Fruit fly (Drosophila melanogaster): Measurements from ENCODE around the gene Ge-1.
A peak's percentile ranks its signal among the peaks of the same experiment; 100 is the strongest.

The Ge-1 gene

DNA sequence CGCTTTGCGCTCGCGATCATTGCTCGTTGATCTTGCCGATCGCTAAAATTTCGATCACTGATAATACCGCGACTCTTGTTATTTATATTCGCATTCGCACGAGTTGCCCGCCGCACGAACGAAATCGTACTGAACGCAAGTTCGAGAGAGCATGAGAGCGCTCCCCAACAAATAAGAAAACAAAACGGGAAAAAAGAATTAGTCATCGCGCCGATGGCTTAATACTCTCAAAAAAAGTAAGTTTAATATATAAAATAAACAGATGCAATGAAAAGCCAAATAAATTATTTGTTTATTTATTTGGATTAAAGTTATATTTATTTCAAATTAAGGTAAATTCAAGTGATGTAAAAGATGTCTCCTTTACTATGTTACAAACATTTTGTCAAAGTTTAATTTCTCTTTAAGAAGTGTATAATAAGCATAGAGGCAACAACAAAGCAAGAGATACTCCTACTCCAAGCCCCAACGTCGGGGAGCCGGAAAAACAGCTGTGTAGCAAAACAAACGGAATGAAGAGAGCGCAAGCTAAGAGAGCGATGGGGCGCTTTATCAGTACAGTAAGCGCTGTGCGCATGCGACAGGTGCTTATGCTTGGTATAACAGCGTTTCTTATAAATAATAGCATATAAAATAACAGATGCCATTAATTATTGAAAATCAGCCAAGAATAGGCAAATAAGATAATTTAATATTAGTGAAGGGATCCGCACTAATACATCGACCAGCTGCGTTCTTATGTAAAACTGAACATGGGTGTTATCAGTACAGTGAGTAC lies 43.2 kb downstream of the Ge-1 start (continued):
- TF ChIP-seq Elba2 (GFP tag; optimal IDR thresholded peaks at IDR 0.05) (no peak), CG17359 (tag; optimal IDR thresholded peaks at IDR 0.05) (peak; percentile 55), Vsx1 (GFP tag; optimal IDR thresholded peaks at IDR 0.05) (no peak), pb (GFP tag; optimal IDR thresholded peaks at IDR 0.05) (no peak), Hey (tag; optimal IDR thresholded peaks at IDR 0.05) (no peak), Hsf (GFP tag; optimal IDR thresholded peaks at IDR 0.05) (peak; percentile 81), Jarid2 (GFP tag; optimal IDR thresholded peaks at IDR 0.05) (peak; percentile 87), CG17568 (GFP tag; optimal IDR thresholded peaks at IDR 0.05) (peak; percentile 72), CG13287 (GFP tag; IDR thresholded peaks at IDR 0.05; ENCODE audit: partially characterized antibody) (peak; percentile 26; the same call in 1 of the 2 replicates), CG14050 (GFP tag; IDR thresholded peaks at IDR 0.05) (peak; percentile 70), Camta (GFP tag; optimal IDR thresholded peaks at IDR 0.05) (peak; percentile 47), Poxn (GFP tag; IDR thresholded peaks at IDR 0.05) (peak; percentile 28; the same call in 1 of the 2 replicates), CG6854 (GFP tag; optimal IDR thresholded peaks at IDR 0.05) (peak; percentile 79), pnt (GFP tag; optimal IDR thresholded peaks at IDR 0.05) (peak; percentile 84), Hr39 (optimal IDR thresholded peaks at IDR 0.05) (no peak), mld (GFP tag; IDR thresholded peaks at IDR 0.05; ENCODE audit: partially characterized antibody) (no peak), CG31365 (tag; optimal IDR thresholded peaks at IDR 0.05) (no peak), Fer1 (GFP tag; optimal IDR thresholded peaks at IDR 0.05) (peak; percentile 42), CG5180 (GFP tag; optimal IDR thresholded peaks at IDR 0.05) (peak; percentile 53), kni (GFP tag; optimal IDR thresholded peaks at IDR 0.05) (no peak), CG8290 (GFP tag; optimal IDR thresholded peaks at IDR 0.05) (peak; percentile 35), CG8290 (tag; optimal IDR thresholded peaks at IDR 0.05) (peak; percentile 25 to 44), Dbx (GFP tag; IDR thresholded peaks at IDR 0.05) (no peak), eve (GFP tag; optimal IDR thresholded peaks at IDR 0.05) (peak in 1 of 2 experiments; percentile 85), Hr3 (GFP tag; optimal IDR thresholded peaks at IDR 0.05) (peak; percentile 79), Dll (GFP tag; IDR thresholded peaks at IDR 0.05; ENCODE audit: partially characterized antibody) (no peak), row (GFP tag; IDR thresholded peaks at IDR 0.05) (peak; percentile 94), exex (tag; optimal IDR thresholded peaks at IDR 0.05) (peak; percentile 38), Mrtf (GFP tag; IDR thresholded peaks at IDR 0.05) (peak; percentile 81), lov (optimal IDR thresholded peaks at IDR 0.05) (no peak), lov (GFP tag; IDR thresholded peaks at IDR 0.05) (no peak; the same call in 2 of the 3 replicates), CG9797 (GFP tag; optimal IDR thresholded peaks at IDR 0.05) (no peak), zfh1 (GFP tag; IDR thresholded peaks at IDR 0.05) (peak; percentile 68; the same call in 2 of the 3 replicates), dmrt99B (tag; optimal IDR thresholded peaks at IDR 0.05) (peak; percentile 91), CG2202 (tag; optimal IDR thresholded peaks at IDR 0.05) (peak; percentile 59), Tbp (GFP tag; optimal IDR thresholded peaks at IDR 0.05) (no peak), Oli (tag; optimal IDR thresholded peaks at IDR 0.05) (peak; percentile 82), CG34224 (GFP tag; IDR thresholded peaks at IDR 0.05; ENCODE audit: partially characterized antibody) (no peak), Abd-B (GFP tag; optimal IDR thresholded peaks at IDR 0.05) (peak; percentile 66), gcm2 (GFP tag; optimal IDR thresholded peaks at IDR 0.05) (peak; percentile 83), CG3407 (GFP tag; optimal IDR thresholded peaks at IDR 0.05) (peak; percentile 59), odd (GFP tag; optimal IDR thresholded peaks at IDR 0.05) (peak; percentile 47), ftz-f1 (GFP tag; optimal IDR thresholded peaks at IDR 0.05) (no peak), CG10209 (GFP tag; optimal IDR thresholded peaks at IDR 0.05) (peak; percentile 79), CG11247 (GFP tag; IDR thresholded peaks at IDR 0.05) (peak; percentile 72), CG2199 (GFP tag; IDR thresholded peaks at IDR 0.05) (no peak), C15 (GFP tag; IDR thresholded peaks at IDR 0.05) (no peak), Usf (GFP tag; optimal IDR thresholded peaks at IDR 0.05) (peak; percentile 28), az2 (GFP tag; optimal IDR thresholded peaks at IDR 0.05) (peak; percentile 80), onecut (GFP tag; IDR thresholded peaks at IDR 0.05) (peak; percentile 36; the same call in 1 of the 2 replicates)

All from whole organism, embryonic.